Fruit fly (Drosophila melanogaster): Measurements from ENCODE around the gene CG1138.

The CG1138 gene

DNA sequence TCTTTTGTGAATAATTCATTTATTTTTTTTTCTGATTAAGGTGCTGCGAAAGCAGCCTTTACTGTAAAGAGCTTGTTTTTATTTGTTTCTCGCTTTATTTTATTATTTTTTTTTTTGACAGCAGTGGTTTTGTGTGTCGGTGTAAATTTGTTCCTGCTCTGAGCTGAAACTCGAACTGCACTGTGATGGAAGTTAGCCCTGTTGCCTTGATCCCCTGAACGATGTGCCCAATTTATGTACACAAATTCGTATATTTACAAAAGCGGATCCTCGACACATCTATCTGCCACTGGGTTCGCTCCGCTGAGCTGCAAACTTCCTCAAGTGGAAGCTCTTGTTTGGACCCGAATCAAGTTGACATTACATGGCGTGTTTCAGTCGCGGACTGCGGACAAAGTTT is 37.6 kb downstream of the CG1138 start, which contains the start of gene CG1137:
CG1137 (minus strand) TSS at position 101 of the 400 bp plus-strand sequence.
- TF ChIP-seq Sin3A (optimal IDR thresholded peaks at IDR 0.05) (no peak), psq (optimal IDR thresholded peaks at IDR 0.05) (no peak), insv (optimal IDR thresholded peaks at IDR 0.05) (no peak), ttk (optimal IDR thresholded peaks at IDR 0.05) (no peak), Myc (optimal IDR thresholded peaks at IDR 0.05) (no peak), h (optimal IDR thresholded peaks at IDR 0.05) (no peak)

DNA sequence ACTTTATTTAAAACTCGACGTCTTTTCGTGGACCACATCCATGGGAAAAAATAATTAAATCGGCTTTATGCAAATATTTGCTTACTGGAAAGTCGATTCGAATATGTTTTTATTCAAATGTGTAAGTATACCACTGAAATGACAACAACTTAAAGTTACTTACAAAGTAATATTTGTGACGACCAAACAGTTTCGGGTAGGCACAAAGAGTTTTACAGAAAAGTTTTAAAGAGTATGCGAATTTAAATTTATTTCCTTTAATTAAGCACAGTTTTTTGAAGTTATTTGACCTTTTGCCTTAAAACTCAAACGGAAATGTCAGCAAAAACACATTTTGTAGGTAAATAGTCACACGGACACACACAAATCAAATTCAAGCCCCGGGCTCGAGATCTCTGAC is 49.1 kb downstream of the CG1138 start, which contains the start of gene Pif2:
Pif2 (plus strand) TSS at position 301 of the 400 bp plus-strand sequence.
- no peak for TF ChIP-seq ttk (optimal IDR thresholded peaks at IDR 0.05)
- no peak for TF ChIP-seq h (optimal IDR thresholded peaks at IDR 0.05)
- TF ChIP-seq Myc (optimal IDR thresholded peaks at IDR 0.05), result no peak
- no peak for TF ChIP-seq psq (optimal IDR thresholded peaks at IDR 0.05)
- no peak for TF ChIP-seq insv (optimal IDR thresholded peaks at IDR 0.05)
- TF ChIP-seq Sin3A (optimal IDR thresholded peaks at IDR 0.05), result no peak
